Fruit fly (Drosophila melanogaster) whole organism, embryonic: ENCODE measurements around the gene CG1943.

Experiments
- ATbp ChIP-seq: fragments of 200-800 bp; sonication (Bioruptor generic); optimal IDR thresholded peaks from 2 replicates; lab custom pipeline; 2017; ENCODE audit warnings: missing biosample characterization, mild to moderate bottlenecking, missing genetic modification characterization, missing genetic modification reagents
- Atf6 ChIP-seq: fragments of 200-800 bp; sonication (Bioruptor generic); IDR thresholded peaks from 2 replicates; pipeline ENCODE4 v1.3.6; 2022; ENCODE audit warnings: missing biosample characterization, missing genetic modification characterization
- C15 ChIP-seq: fragments of 200-800 bp; sonication (Bioruptor generic); IDR thresholded peaks from 3 replicates; pipeline ENCODE4 v1.3.6; 2022; ENCODE audit warnings: missing biosample characterization, missing genetic modification characterization
- CG10462 ChIP-seq: fragments of 200-800 bp; sonication (Bioruptor generic); optimal IDR thresholded peaks from 2 replicates; lab custom pipeline; 2016; ENCODE audit warnings: missing biosample characterization, missing genetic modification characterization
- CG10654 ChIP-seq: fragments of 200-800 bp; sonication (Bioruptor generic); optimal IDR thresholded peaks from 2 replicates; lab custom pipeline; 2016; ENCODE audit warnings: missing biosample characterization, missing genetic modification characterization
- CG13775 ChIP-seq: fragments of 200-800 bp; sonication (Bioruptor generic); optimal IDR thresholded peaks from 3 replicates; lab custom pipeline; 2017; ENCODE audit warnings: missing biosample characterization, mild to moderate bottlenecking, missing genetic modification characterization
- CG14050 ChIP-seq: fragments of 200-800 bp; sonication (Bioruptor generic); IDR thresholded peaks from 3 replicates; pipeline ENCODE4 v1.3.6; 2022; ENCODE audit warnings: missing biosample characterization, missing genetic modification characterization
- CG1647 ChIP-seq: fragments of 200-800 bp; sonication (Bioruptor generic); optimal IDR thresholded peaks from 3 replicates; lab custom pipeline; 2016; ENCODE audit warnings: missing biosample characterization, missing genetic modification characterization
- CG17802 ChIP-seq: fragments of 200-800 bp; sonication (Bioruptor generic); optimal IDR thresholded peaks from 2 replicates; lab custom pipeline; 2018; ENCODE audit warnings: missing biosample characterization, mild to moderate bottlenecking, missing genetic modification characterization, moderate library complexity
- CG18011 ChIP-seq: fragments of 200-800 bp; sonication (Bioruptor generic); optimal IDR thresholded peaks from 2 replicates; lab custom pipeline; 2017; ENCODE audit warnings: missing biosample characterization, missing genetic modification characterization, mild to moderate bottlenecking, moderate library complexity, missing genotype
- CG2202 ChIP-seq: fragments of 200-800 bp; sonication (Bioruptor generic); optimal IDR thresholded peaks from 2 replicates; lab custom pipeline; 2018; ENCODE audit warnings: missing biosample characterization, mild to moderate bottlenecking, missing genetic modification characterization
- CG32772 ChIP-seq: fragments of 200-800 bp; sonication (Bioruptor generic); IDR thresholded peaks from 2 replicates; pipeline ENCODE4 v1.3.6; 2022; ENCODE audit warnings: missing biosample characterization, missing genetic modification characterization
- CG3407 ChIP-seq: fragments of 200-800 bp; sonication (Bioruptor generic); optimal IDR thresholded peaks from 2 replicates; lab custom pipeline; 2018; ENCODE audit warnings: missing biosample characterization, mild to moderate bottlenecking, missing genetic modification characterization
- CG34376 ChIP-seq: fragments of 200-800 bp; sonication (Bioruptor generic); optimal IDR thresholded peaks from 2 replicates; lab custom pipeline; 2018; ENCODE audit warnings: missing biosample characterization, mild to moderate bottlenecking, missing genetic modification characterization
- CG43689 ChIP-seq: fragments of 200-800 bp; sonication (Bioruptor generic); IDR thresholded peaks from 2 replicates; pipeline ENCODE4 v1.3.6; 2022; ENCODE audit warnings: missing biosample characterization, missing genetic modification characterization
- CG4730 ChIP-seq: fragments of 200-800 bp; sonication (Bioruptor generic); IDR thresholded peaks from 2 replicates; pipeline ENCODE4 v1.3.6; 2022; ENCODE audit warnings: missing biosample characterization, missing genetic modification characterization
- CG6272 ChIP-seq: fragments of 200-800 bp; sonication (Bioruptor generic); IDR thresholded peaks from 2 replicates; pipeline ENCODE4 v1.3.6; 2022; ENCODE audit warnings: missing biosample characterization, missing genetic modification characterization
- CG8290 ChIP-seq, 3 experiments: fragments of 200-800 bp; sonication (Bioruptor generic); optimal IDR thresholded peaks; 2 replicates each; lab custom pipeline; 2016 to 2019; ENCODE audit warnings: missing biosample characterization in 3 of 3, missing genetic modification characterization in 3 of 3, mild to moderate bottlenecking in 2 of 3, moderate library complexity in 1 of 3
- CG8359 ChIP-seq: fragments of 200-800 bp; sonication (Bioruptor generic); optimal IDR thresholded peaks from 2 replicates; lab custom pipeline; 2017; ENCODE audit warnings: missing biosample characterization, mild to moderate bottlenecking, missing genetic modification characterization, borderline replicate concordance
- CG9437 ChIP-seq: fragments of 200-800 bp; sonication (Bioruptor generic); optimal IDR thresholded peaks from 2 replicates; lab custom pipeline; 2018; ENCODE audit warnings: missing biosample characterization, mild to moderate bottlenecking, missing genetic modification characterization
- CG9797 ChIP-seq: fragments of 200-800 bp; sonication (Bioruptor generic); optimal IDR thresholded peaks from 3 replicates; lab custom pipeline; 2018; ENCODE audit warnings: missing biosample characterization, mild to moderate bottlenecking, missing genetic modification characterization
- CG9932 ChIP-seq: fragments of 200-800 bp; sonication (Bioruptor generic); IDR thresholded peaks from 2 replicates; pipeline ENCODE4 v1.3.6; 2022; ENCODE audit warnings: missing biosample characterization, missing genetic modification characterization
- D19A ChIP-seq: fragments of 200-800 bp; optimal IDR thresholded peaks from 3 replicates; lab custom pipeline; 2019; ENCODE audit warnings: missing biosample characterization, mild to moderate bottlenecking, missing genetic modification characterization, moderate library complexity
- E2f2 ChIP-seq: fragments of 200-800 bp; sonication (Bioruptor generic); IDR thresholded peaks from 2 replicates; pipeline ENCODE4 v1.3.6; 2022; ENCODE audit warnings: missing biosample characterization, missing genetic modification characterization
- HHEX ChIP-seq: fragments of 200-800 bp; sonication (Bioruptor generic); optimal IDR thresholded peaks from 3 replicates; lab custom pipeline; 2017; ENCODE audit warnings: missing biosample characterization, mild to moderate bottlenecking, missing genetic modification characterization, missing genetic modification reagents
- Hr39 ChIP-seq: fragments of >200 bp; optimal IDR thresholded peaks from 2 replicates; lab custom pipeline; 2017
- Lhr ChIP-seq: fragments of 200-800 bp; sonication (Bioruptor generic); optimal IDR thresholded peaks from 3 replicates; lab custom pipeline; 2017; ENCODE audit warnings: mild to moderate bottlenecking, missing biosample characterization, missing genetic modification reagents, missing genetic modification characterization
- MBD-R2 ChIP-seq: fragments of 200-800 bp; sonication (Bioruptor generic); IDR thresholded peaks from 2 replicates; pipeline ENCODE4 v1.3.6; 2022; ENCODE audit warnings: missing biosample characterization, missing genetic modification characterization
- Mes4 ChIP-seq: fragments of 200-800 bp; sonication (Bioruptor generic); optimal IDR thresholded peaks from 2 replicates; lab custom pipeline; 2016; ENCODE audit warnings: missing biosample characterization, missing genetic modification characterization
- NFAT ChIP-seq: fragments of 200-800 bp; sonication (Bioruptor generic); IDR thresholded peaks from 2 replicates; pipeline ENCODE4 v1.3.6; 2022; ENCODE audit warnings: missing biosample characterization, missing genetic modification characterization
- Optix ChIP-seq: fragments of 200-800 bp; sonication (Bioruptor generic); IDR thresholded peaks from 3 replicates; pipeline ENCODE4 v1.3.6; 2022; ENCODE audit warnings: missing biosample characterization, missing genetic modification characterization
- Ptx1 ChIP-seq: fragments of 200-800 bp; sonication (Bioruptor generic); IDR thresholded peaks from 2 replicates; pipeline ENCODE4 v1.3.6; 2022; ENCODE audit warnings: missing biosample characterization, missing genetic modification characterization
- Rfx ChIP-seq: fragments of 200-800 bp; sonication (Bioruptor generic); IDR thresholded peaks from 2 replicates; pipeline ENCODE4 v1.3.6; 2022; ENCODE audit warnings: missing biosample characterization, missing genetic modification characterization
- Sox100B ChIP-seq: fragments of 200-800 bp; sonication (Bioruptor generic); optimal IDR thresholded peaks from 3 replicates; lab custom pipeline; 2018; ENCODE audit warnings: missing biosample characterization, mild to moderate bottlenecking, missing genetic modification characterization
- Tbp ChIP-seq: fragments of >200 bp; optimal IDR thresholded peaks from 2 replicates; lab custom pipeline; 2018; ENCODE audit warnings: missing biosample characterization, missing genetic modification characterization
- ac ChIP-seq: fragments of 200-800 bp; sonication (Bioruptor generic); optimal IDR thresholded peaks from 3 replicates; lab custom pipeline; 2017; ENCODE audit warnings: missing biosample characterization, mild to moderate bottlenecking, missing genetic modification characterization
- da ChIP-seq: fragments of 200-800 bp; sonication (Bioruptor generic); optimal IDR thresholded peaks from 2 replicates; lab custom pipeline; 2016; ENCODE audit warnings: missing biosample characterization, missing genetic modification characterization
- ems ChIP-seq: fragments of 200-800 bp; sonication (Bioruptor generic); optimal IDR thresholded peaks from 3 replicates; lab custom pipeline; 2016; ENCODE audit warnings: missing biosample characterization, missing genetic modification characterization
- fd64A ChIP-seq: fragments of 200-800 bp; sonication (Bioruptor generic); optimal IDR thresholded peaks from 3 replicates; lab custom pipeline; 2018; ENCODE audit warnings: missing biosample characterization, mild to moderate bottlenecking, missing genetic modification characterization
- gfzf ChIP-seq: fragments of 200-800 bp; sonication (Bioruptor generic); optimal IDR thresholded peaks from 2 replicates; lab custom pipeline; 2016; ENCODE audit warnings: missing biosample characterization, mild to moderate bottlenecking, missing genetic modification characterization, moderate library complexity
- jing ChIP-seq: fragments of 200-800 bp; sonication (Bioruptor generic); optimal IDR thresholded peaks from 2 replicates; lab custom pipeline; 2018; ENCODE audit warnings: missing biosample characterization, mild to moderate bottlenecking, missing genetic modification characterization
- lola ChIP-seq, 3 experiments: fragments of >200 bp in 2 of 3; fragments of 200-800 bp in 1 of 3; sonication (Bioruptor generic) in 1 of 3; optimal IDR thresholded peaks; 2 replicates each; lab custom pipeline; 2017 to 2019; ENCODE audit warnings: missing biosample characterization in 3 of 3, missing genetic modification characterization in 3 of 3, mild to moderate bottlenecking in 1 of 3, moderate library complexity in 1 of 3
- maf-S ChIP-seq: fragments of 200-800 bp; sonication (Bioruptor generic); optimal IDR thresholded peaks from 2 replicates; lab custom pipeline; 2016; ENCODE audit warnings: missing biosample characterization, missing genetic modification characterization
- org-1 ChIP-seq: fragments of 200-800 bp; sonication (Bioruptor generic); optimal IDR thresholded peaks from 2 replicates; lab custom pipeline; 2017; ENCODE audit warnings: missing biosample characterization, missing genetic modification characterization
- pzg ChIP-seq: fragments of 200-800 bp; sonication (Bioruptor generic); optimal IDR thresholded peaks from 3 replicates; lab custom pipeline; 2018; ENCODE audit warnings: missing biosample characterization, mild to moderate bottlenecking, missing genetic modification characterization, moderate library complexity
- slp2 ChIP-seq: fragments of 200-800 bp; sonication (Bioruptor generic); optimal IDR thresholded peaks from 2 replicates; lab custom pipeline; 2016; ENCODE audit warnings: missing biosample characterization, missing genetic modification characterization
- sob ChIP-seq: fragments of 200-800 bp; sonication (Bioruptor generic); IDR thresholded peaks from 2 replicates; pipeline ENCODE4 v1.3.6; 2022; ENCODE audit warnings: missing biosample characterization, missing genetic modification characterization
- tup ChIP-seq: fragments of 200-800 bp; sonication (Bioruptor generic); optimal IDR thresholded peaks from 2 replicates; lab custom pipeline; 2016; ENCODE audit warnings: missing biosample characterization, mild to moderate bottlenecking, missing genetic modification characterization, moderate library complexity
- vvl ChIP-seq: fragments of 200-800 bp; sonication (Bioruptor generic); IDR thresholded peaks from 2 replicates; pipeline ENCODE4 v1.3.6; 2022; ENCODE audit warnings: missing biosample characterization, missing genetic modification characterization
- wor ChIP-seq: fragments of 200-800 bp; sonication (Bioruptor generic); IDR thresholded peaks from 2 replicates; pipeline ENCODE4 v1.3.6; 2022; ENCODE audit warnings: missing biosample characterization, missing genetic modification characterization
- yki ChIP-seq: fragments of >200 bp; optimal IDR thresholded peaks from 3 replicates; lab custom pipeline; 2018
- zfh2 ChIP-seq: fragments of 200-800 bp; sonication (Bioruptor generic); optimal IDR thresholded peaks from 2 replicates; lab custom pipeline; 2016; ENCODE audit warnings: missing biosample characterization, missing genetic modification characterization

CG1943 gene

DNA sequence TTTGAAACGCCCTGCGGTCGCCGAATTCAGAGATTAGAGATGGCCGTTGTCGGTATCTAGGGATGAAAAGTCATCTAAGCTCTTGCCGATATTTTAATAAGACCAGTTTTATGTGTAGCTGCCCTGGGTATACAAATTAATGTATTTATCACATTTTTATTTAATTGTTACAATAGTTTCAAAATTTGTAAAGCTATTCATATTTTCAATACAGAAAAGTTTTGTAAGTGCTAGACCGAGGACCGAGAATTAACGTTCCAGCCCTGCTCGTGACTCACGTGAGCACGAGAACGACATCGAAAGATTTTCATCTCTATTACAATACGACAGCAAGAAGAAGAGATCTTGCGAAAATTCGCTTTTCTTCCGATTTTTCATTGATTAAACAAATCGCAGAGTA, 7.6 kb upstream of the CG1943 start, which contains the start of the genes CG1105 and CG1965 (continued):
- TF ChIP-seq Atf6 = peak; percentile 90
- peak; percentile 97 for TF ChIP-seq Rfx
- TF ChIP-seq Ptx1 (GFP tag; lab: Robert Waterston, UW) = peak; percentile 97
- TF ChIP-seq fd64A = peak; percentile 18
- TF ChIP-seq CG9437 (GFP tag; lab: Kevin White, UChicago) = peak; percentile 75
- peak; percentile 84 for TF ChIP-seq da (GFP tag; lab: Kevin White, UChicago)
- TF ChIP-seq CG10462 (GFP tag; lab: Kevin White, UChicago) = peak; percentile 90
- TF ChIP-seq MBD-R2 = peak; percentile 96
- TF ChIP-seq CG8290 (GFP tag; optimal IDR thresholded peaks at IDR 0.05; lab: Kevin White, UChicago) = peak; percentile 91
- peak; percentile 83 for TF ChIP-seq CG8290 (tag; optimal IDR thresholded peaks at IDR 0.05; lab: Kevin White, UChicago)
- peak; percentile 95 for TF ChIP-seq zfh2 (GFP tag; lab: Kevin White, UChicago)
- TF ChIP-seq C15 (GFP tag; lab: Robert Waterston, UW) = peak; percentile 80
- TF ChIP-seq Tbp (GFP tag; lab: Kevin White, UChicago) = no peak
- peak; percentile 95 for TF ChIP-seq CG1647
- TF ChIP-seq slp2 (GFP tag; lab: Kevin White, UChicago) = peak; percentile 91
- peak; percentile 93 for TF ChIP-seq CG10654 (GFP tag; lab: Kevin White, UChicago)
- TF ChIP-seq lola (GFP tag; optimal IDR thresholded peaks at IDR 0.05; lab: Kevin White, UChicago) = peak in 1 of 3 experiments; percentile 93
- peak; percentile 94 for TF ChIP-seq vvl
- TF ChIP-seq Sox100B (GFP tag; lab: Kevin White, UChicago) = no peak
- TF ChIP-seq CG32772 (GFP tag; lab: Robert Waterston, UW) = peak; percentile 92
- TF ChIP-seq CG3407 (GFP tag; lab: Kevin White, UChicago) = peak; percentile 75
- peak; percentile 71 for TF ChIP-seq CG8359 (GFP tag; lab: Kevin White, UChicago)
- TF ChIP-seq ems (GFP tag; lab: Kevin White, UChicago) = peak; percentile 94
- TF ChIP-seq CG9797 = peak; percentile 94
- peak; percentile 94 for TF ChIP-seq NFAT (GFP tag; lab: Robert Waterston, UW)
- TF ChIP-seq Lhr (GFP tag; lab: Kevin White, UChicago) = peak; percentile 93
- TF ChIP-seq pzg (GFP tag; lab: Kevin White, UChicago) = peak; percentile 91
- peak; percentile 83 for TF ChIP-seq Mes4 (GFP tag; lab: Kevin White, UChicago)
- TF ChIP-seq Optix (GFP tag; lab: Robert Waterston, UW) = peak; percentile 89
- TF ChIP-seq HHEX (GFP tag; lab: Kevin White, UChicago) = peak; percentile 74
- peak; percentile 83 for TF ChIP-seq CG2202 (tag; lab: Kevin White, UChicago)
- TF ChIP-seq E2f2 (GFP tag; lab: Robert Waterston, UW) = peak; percentile 79
- peak; percentile 85 for TF ChIP-seq CG14050 (GFP tag; lab: Robert Waterston, UW)
- peak; percentile 92 for TF ChIP-seq maf-S (GFP tag; lab: Kevin White, UChicago)
- TF ChIP-seq CG9932 = peak; percentile 98
- peak; percentile 97 for TF ChIP-seq sob (GFP tag; lab: Robert Waterston, UW)
- TF ChIP-seq CG4730 (GFP tag; lab: Robert Waterston, UW) = peak; percentile 90
- TF ChIP-seq D19A (tag; lab: Kevin White, UChicago) = peak; percentile 73
- TF ChIP-seq CG34376 (GFP tag; lab: Kevin White, UChicago) = peak; percentile 81
- no peak for TF ChIP-seq Hr39
- peak; percentile 84 for TF ChIP-seq CG18011
- peak; percentile 96 for TF ChIP-seq CG6272
- no peak for TF ChIP-seq yki (lab: Kevin White, UChicago)
- TF ChIP-seq tup (GFP tag; lab: Kevin White, UChicago) = peak; percentile 86
- TF ChIP-seq CG43689 (GFP tag; lab: Robert Waterston, UW) = peak; percentile 74
- peak; percentile 65 for TF ChIP-seq ac
- TF ChIP-seq CG13775 (GFP tag; lab: Kevin White, UChicago) = peak; percentile 95
- peak; percentile 86 for TF ChIP-seq wor (GFP tag; lab: Robert Waterston, UW)
- TF ChIP-seq jing (GFP tag; lab: Kevin White, UChicago) = peak; percentile 78
- peak; percentile 58 for TF ChIP-seq ATbp (GFP tag; lab: Kevin White, UChicago)
- peak; percentile 62 for TF ChIP-seq CG17802 (tag; lab: Kevin White, UChicago)
- peak; percentile 54 for TF ChIP-seq org-1 (GFP tag; lab: Kevin White, UChicago)
- peak; percentile 58 for TF ChIP-seq gfzf (GFP tag; lab: Kevin White, UChicago)
